Worm (Caenorhabditis elegans) whole organism, L1 larva: ENCODE measurements around the gene acdh-9.

Source experiments
- C04F5.9 ChIP-seq: sonication (generic microtip); optimal IDR thresholded peaks from 2 replicates; lab custom pipeline; 2016; ENCODE audit warnings: missing genetic modification characterization, missing compliant biosample characterization
- C16A3.4 ChIP-seq: fragments of 150-350 bp; optimal IDR thresholded peaks from 2 replicates; lab custom pipeline; 2014; ENCODE audit warnings: missing biosample characterization, missing genetic modification characterization
- F16B12.6 ChIP-seq: fragments of 150-350 bp; optimal IDR thresholded peaks from 2 replicates; lab custom pipeline; 2014; ENCODE audit warnings: missing biosample characterization, missing genetic modification characterization
- Y116A8C.19 ChIP-seq: sonication (generic microtip); optimal IDR thresholded peaks from 2 replicates; lab custom pipeline; 2016; ENCODE audit warnings: missing compliant biosample characterization, missing genetic modification characterization, borderline replicate concordance
- alr-1 ChIP-seq: fragments of 200-800 bp; sonication (Bioruptor generic); optimal IDR thresholded peaks from 2 replicates; lab custom pipeline; 2018; ENCODE audit warnings: borderline replicate concordance, mild to moderate bottlenecking, missing genetic modification characterization, missing compliant biosample characterization
- ama-1 ChIP-seq: fragments of 150-350 bp; optimal IDR thresholded peaks from 2 replicates; lab custom pipeline; 2014
- blmp-1 ChIP-seq: fragments of 150-350 bp; optimal IDR thresholded peaks from 2 replicates; lab custom pipeline; 2014; ENCODE audit warnings: missing biosample characterization, missing genetic modification characterization
- ceh-82 ChIP-seq, 3 experiments: fragments of 150-350 bp in 1 of 3; sonication (generic microtip) in 2 of 3; optimal IDR thresholded peaks; 2 replicates each; lab custom pipeline; 2014 to 2017; ENCODE audit warnings: missing biosample characterization in 3 of 3, missing genetic modification characterization in 3 of 3
- ceh-88 ChIP-seq: fragments of 200-800 bp; sonication (Bioruptor generic); IDR thresholded peaks from 2 replicates; pipeline ENCODE4 v1.3.6; 2022; ENCODE audit warnings: missing genetic modification characterization, missing compliant biosample characterization
- ceh-90 ChIP-seq: sonication (generic microtip); optimal IDR thresholded peaks from 2 replicates; lab custom pipeline; 2016; ENCODE audit warnings: missing genetic modification characterization, missing compliant biosample characterization
- dpl-1 ChIP-seq, 3 experiments: fragments of 150-350 bp in 2 of 3; sonication (generic microtip) in 1 of 3; optimal IDR thresholded peaks; 2 replicates each; lab custom pipeline; 2014 to 2017; ENCODE audit warnings: missing biosample characterization in 3 of 3, missing genetic modification characterization in 3 of 3, missing genetic modification reagents in 3 of 3
- dsc-1 ChIP-seq: sonication (generic microtip); optimal IDR thresholded peaks from 2 replicates; lab custom pipeline; 2016; ENCODE audit warnings: mild to moderate bottlenecking, missing genetic modification characterization, missing compliant biosample characterization
- efl-1 ChIP-seq, 4 experiments: fragments of 150-350 bp; optimal IDR thresholded peaks in 3 of 4; peaks in 1 of 4; 1 replicate in 1 of 4; 2 replicates in 3 of 4; lab custom pipeline; 2014; ENCODE audit warnings: missing biosample characterization in 2 of 4, missing genetic modification characterization in 2 of 4, missing genetic modification reagents in 2 of 4
- egl-13 ChIP-seq: sonication (generic microtip); optimal IDR thresholded peaks from 2 replicates; lab custom pipeline; 2016; ENCODE audit warnings: missing genotype, missing genetic modification reagents, missing genetic modification characterization, missing compliant biosample characterization
- elt-3 ChIP-seq, 6 experiments: fragments of 150-350 bp in 1 of 6; sonication (generic microtip); optimal IDR thresholded peaks; 2 replicates each; lab custom pipeline; 2017 to 2018; ENCODE audit warnings: missing biosample characterization in 6 of 6, missing genetic modification characterization in 6 of 6, inconsistent platforms in 1 of 6
- ets-5 ChIP-seq: fragments of 200-800 bp; sonication (Bioruptor generic); IDR thresholded peaks from 2 replicates; pipeline ENCODE4 v1.3.6; 2022; ENCODE audit warnings: missing genetic modification characterization, missing compliant biosample characterization
- fkh-10 ChIP-seq: sonication (generic microtip); optimal IDR thresholded peaks from 2 replicates; lab custom pipeline; 2017; ENCODE audit warnings: missing biosample characterization, missing genetic modification reagents, missing genetic modification characterization
- fkh-8 ChIP-seq: sonication (generic microtip); optimal IDR thresholded peaks from 2 replicates; lab custom pipeline; 2016; ENCODE audit warnings: mild to moderate bottlenecking, missing genetic modification characterization, missing compliant biosample characterization
- grh-1 ChIP-seq: fragments of 200-800 bp; sonication (Bioruptor generic); IDR thresholded peaks from 2 replicates; pipeline ENCODE4 v1.3.6; 2022; ENCODE audit warnings: missing genetic modification reagents, missing genetic modification characterization, missing compliant biosample characterization
- hlh-17 ChIP-seq: fragments of 200-800 bp; sonication (Bioruptor generic); optimal IDR thresholded peaks from 2 replicates; lab custom pipeline; 2018; ENCODE audit warnings: missing genetic modification characterization, mild to moderate bottlenecking, missing compliant biosample characterization, moderate library complexity, borderline replicate concordance
- hlh-4 ChIP-seq: sonication (generic microtip); optimal IDR thresholded peaks from 2 replicates; lab custom pipeline; 2016; ENCODE audit warnings: mild to moderate bottlenecking, missing genetic modification characterization, missing compliant biosample characterization
- lin-13 ChIP-seq: fragments of 150-350 bp; optimal IDR thresholded peaks from 2 replicates; lab custom pipeline; 2014; ENCODE audit warnings: missing biosample characterization, missing genetic modification reagents, missing genetic modification characterization
- lin-14 ChIP-seq: fragments of 200-800 bp; sonication (Bioruptor generic); optimal IDR thresholded peaks from 2 replicates; lab custom pipeline; 2018; ENCODE audit warnings: mild to moderate bottlenecking, missing genetic modification characterization, moderate library complexity, missing compliant biosample characterization
- lin-15B ChIP-seq: fragments of 150-350 bp; sonication (generic microtip); optimal IDR thresholded peaks from 3 replicates; lab custom pipeline; 2014; ENCODE audit warnings: missing biosample characterization, missing genetic modification characterization
- lin-35 ChIP-seq, 2 experiments: fragments of 150-350 bp; optimal IDR thresholded peaks; 2 replicates each; lab custom pipeline; 2014; ENCODE audit warnings: missing biosample characterization in 2 of 2, missing genetic modification characterization in 2 of 2, missing genetic modification reagents in 2 of 2
- lir-3 ChIP-seq: sonication (generic microtip); optimal IDR thresholded peaks from 2 replicates; lab custom pipeline; 2016; ENCODE audit warnings: mild to moderate bottlenecking, missing genetic modification characterization, moderate library complexity, missing compliant biosample characterization; ENCODE audit not compliant: poor library complexity
- lsy-2 ChIP-seq, 2 experiments: fragments of 150-350 bp; optimal IDR thresholded peaks; 2 replicates each; lab custom pipeline; 2014; ENCODE audit warnings: missing biosample characterization in 2 of 2, missing genetic modification characterization in 2 of 2
- mab-9 ChIP-seq: fragments of 200-800 bp; sonication (Bioruptor generic); IDR thresholded peaks from 2 replicates; pipeline ENCODE4 v1.3.6; 2022; ENCODE audit warnings: missing genetic modification reagents, missing genetic modification characterization, missing compliant biosample characterization
- mdl-1 ChIP-seq, 2 experiments: fragments of 150-350 bp; optimal IDR thresholded peaks; 2 replicates each; lab custom pipeline; 2014 to 2017; ENCODE audit warnings: missing biosample characterization in 2 of 2, missing genetic modification characterization in 2 of 2, inconsistent platforms in 1 of 2
- mep-1 ChIP-seq: fragments of 150-350 bp; optimal IDR thresholded peaks from 2 replicates; lab custom pipeline; 2014; ENCODE audit warnings: missing biosample characterization, missing genetic modification characterization
- nhr-19 ChIP-seq: fragments of 200-800 bp; sonication (Bioruptor generic); conservative IDR thresholded peaks from 2 replicates; pipeline ENCODE4 v1.3.6; 2022; ENCODE audit warnings: missing genetic modification characterization, missing compliant biosample characterization
- nhr-20 ChIP-seq: sonication (generic microtip); optimal IDR thresholded peaks from 2 replicates; lab custom pipeline; 2016; ENCODE audit warnings: mild to moderate bottlenecking, missing genetic modification characterization, missing compliant biosample characterization
- nhr-237 ChIP-seq: fragments of 150-350 bp; optimal IDR thresholded peaks from 2 replicates; lab custom pipeline; 2014; ENCODE audit warnings: missing biosample characterization, missing genetic modification characterization
- nhr-28 ChIP-seq: fragments of 150-350 bp; optimal IDR thresholded peaks from 2 replicates; lab custom pipeline; 2014; ENCODE audit warnings: missing biosample characterization, missing genetic modification characterization
- nhr-47 ChIP-seq: sonication (generic microtip); optimal IDR thresholded peaks from 2 replicates; lab custom pipeline; 2016; ENCODE audit warnings: mild to moderate bottlenecking, missing genetic modification characterization, moderate library complexity, missing compliant biosample characterization
- nhr-71 ChIP-seq: sonication (generic microtip); optimal IDR thresholded peaks from 2 replicates; lab custom pipeline; 2016; ENCODE audit warnings: mild to moderate bottlenecking, missing genetic modification characterization, moderate library complexity, missing compliant biosample characterization
- nhr-77 ChIP-seq: fragments of 150-350 bp; optimal IDR thresholded peaks from 2 replicates; lab custom pipeline; 2014; ENCODE audit warnings: missing biosample characterization, missing genetic modification characterization
- nhr-85 ChIP-seq: sonication (generic microtip); peaks from one replicate; lab custom pipeline; 2016; ENCODE audit warnings: missing genetic modification characterization, inconsistent platforms, missing compliant biosample characterization
- rnt-1 ChIP-seq: sonication (generic microtip); optimal IDR thresholded peaks from 2 replicates; lab custom pipeline; 2016; ENCODE audit warnings: mild to moderate bottlenecking, missing genetic modification characterization, moderate library complexity, missing compliant biosample characterization
- skn-1 ChIP-seq: fragments of 150-350 bp; optimal IDR thresholded peaks from 2 replicates; lab custom pipeline; 2014; ENCODE audit warnings: missing biosample characterization, missing genetic modification characterization
- snpc-4 ChIP-seq: fragments of 150-350 bp; optimal IDR thresholded peaks from 2 replicates; lab custom pipeline; 2014; ENCODE audit warnings: missing biosample characterization, missing genetic modification characterization
- snu-23 ChIP-seq: sonication (generic microtip); optimal IDR thresholded peaks from 2 replicates; lab custom pipeline; 2016; ENCODE audit warnings: missing genetic modification characterization, missing compliant biosample characterization
- swsn-7 ChIP-seq: sonication (generic microtip); optimal IDR thresholded peaks from 2 replicates; lab custom pipeline; 2016; ENCODE audit warnings: missing genetic modification characterization, missing compliant biosample characterization
- tbx-2 ChIP-seq: sonication (generic microtip); optimal IDR thresholded peaks from 2 replicates; lab custom pipeline; 2016; ENCODE audit warnings: missing genetic modification characterization, missing compliant biosample characterization
- unc-62 ChIP-seq: fragments of 150-350 bp; optimal IDR thresholded peaks from 2 replicates; lab custom pipeline; 2014; ENCODE audit warnings: missing biosample characterization, missing genetic modification reagents, missing genetic modification characterization
- unc-86 ChIP-seq: sonication (generic microtip); optimal IDR thresholded peaks from 2 replicates; lab custom pipeline; 2016; ENCODE audit warnings: missing genetic modification characterization, missing compliant biosample characterization
- vab-15 ChIP-seq: sonication (generic microtip); optimal IDR thresholded peaks from 2 replicates; lab custom pipeline; 2017; ENCODE audit warnings: missing genotype, mild to moderate bottlenecking, missing genetic modification characterization, missing compliant biosample characterization
- xbp-1 ChIP-seq: sonication (generic microtip); optimal IDR thresholded peaks from 2 replicates; lab custom pipeline; 2016; ENCODE audit warnings: missing genetic modification characterization, missing compliant biosample characterization

Gene acdh-9

DNA sequence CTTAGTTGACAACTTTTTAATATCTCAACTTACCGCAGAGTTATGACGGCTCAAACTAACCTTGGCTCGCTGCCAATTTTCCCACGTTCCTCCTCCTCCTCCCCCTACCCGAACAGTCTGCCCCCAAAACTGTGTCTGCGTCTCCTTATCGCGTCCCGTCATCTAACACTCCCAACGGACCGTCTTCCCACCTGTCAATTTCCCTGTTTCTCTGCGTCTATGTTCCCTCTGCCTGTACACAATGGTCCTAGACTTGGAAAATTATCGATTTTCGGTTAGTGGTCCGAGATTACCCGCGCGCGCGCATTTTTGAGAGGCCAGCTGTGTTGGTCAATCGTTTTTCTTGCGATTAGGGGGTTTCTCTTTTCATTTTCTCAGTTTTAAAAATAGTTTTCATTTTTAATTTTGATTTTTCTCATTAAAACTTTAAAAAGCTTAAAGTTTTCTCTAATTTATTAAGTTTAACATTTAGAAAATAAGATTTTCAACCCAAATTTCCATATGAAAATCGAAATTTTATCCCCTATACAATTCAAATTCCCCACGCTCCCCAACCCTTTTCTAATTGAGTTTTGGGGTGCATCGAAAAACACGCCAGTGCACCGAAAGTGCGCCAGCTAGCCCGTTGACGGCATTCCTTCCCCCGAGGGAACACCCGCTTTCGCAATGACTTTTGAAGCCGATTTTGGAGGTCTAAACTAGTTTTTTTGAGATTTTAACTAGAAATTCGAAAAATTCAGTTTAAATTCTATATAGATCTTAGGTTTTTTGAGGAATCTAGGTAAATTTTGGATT, 24.8 kb upstream of the acdh-9 start, which contains the start of gene alg-2:
Gene alg-2 (plus strand): TSS at position 220 of the 795 bp plus-strand sequence.
- peak; percentile 42 for TF ChIP-seq skn-1 (tag; lab: Kevin White, UChicago)
- no peak for TF ChIP-seq hlh-4 (tag; lab: Kevin White, UChicago)
- no peak for TF ChIP-seq ets-5 (GFP tag; lab: Robert Waterston, UW)
- peak; percentile 45 to 69 (median 48) for TF ChIP-seq dpl-1 (GFP tag; optimal IDR thresholded peaks at IDR 0.05; lab: Kevin White, UChicago)
- TF ChIP-seq C04F5.9 = no peak
- peak; percentile 86 for TF ChIP-seq lin-14 (GFP tag; lab: Kevin White, UChicago)
- peak in 2 of 3 experiments; percentile 6 to 71 for TF ChIP-seq ceh-82 (tag; optimal IDR thresholded peaks at IDR 0.05; lab: Kevin White, UChicago)
- TF ChIP-seq nhr-28 = no peak
- peak; percentile 14 for TF ChIP-seq xbp-1 (tag; lab: Kevin White, UChicago)
- TF ChIP-seq nhr-237 (tag; lab: Kevin White, UChicago) = no peak
- 0 out of 2 replicates have a peak, but pooled peaks have one; percentile 13 for TF ChIP-seq grh-1 (GFP tag; lab: Robert Waterston, UW)
- TF ChIP-seq rnt-1 (tag; lab: Kevin White, UChicago) = peak; percentile 60
- no peak for TF ChIP-seq lir-3 (tag; lab: Kevin White, UChicago)
- TF ChIP-seq nhr-85 (tag; lab: Kevin White, UChicago) = peak; percentile 63
- TF ChIP-seq fkh-10 = no peak
- peak; percentile 62 to 68 for TF ChIP-seq lin-35 (GFP tag; optimal IDR thresholded peaks at IDR 0.05; lab: Kevin White, UChicago)
- TF ChIP-seq egl-13 (tag; lab: Kevin White, UChicago) = no peak
- TF ChIP-seq nhr-20 (tag; lab: Kevin White, UChicago) = peak; percentile 26
- peak; percentile 22 for TF ChIP-seq fkh-8 (tag; lab: Kevin White, UChicago)
- no peak for TF ChIP-seq hlh-17 (GFP tag; lab: Kevin White, UChicago)
- no peak for TF ChIP-seq ceh-88 (GFP tag; lab: Robert Waterston, UW)
- peak in 1 of 6 experiments; percentile 24 for TF ChIP-seq elt-3 (tag; optimal IDR thresholded peaks at IDR 0.05; lab: Kevin White, UChicago)
- no peak for TF ChIP-seq mab-9
- TF ChIP-seq unc-62 (GFP tag; lab: Kevin White, UChicago) = no peak
- peak; percentile 40 for TF ChIP-seq snpc-4 (tag; lab: Kevin White, UChicago)
- TF ChIP-seq alr-1 (tag; lab: Kevin White, UChicago) = no peak
- TF ChIP-seq snu-23 (GFP tag; lab: Kevin White, UChicago) = peak; percentile 43
- no peak for TF ChIP-seq nhr-77 (tag; lab: Kevin White, UChicago)
- peak; percentile 56 for TF ChIP-seq efl-1 (optimal IDR thresholded peaks at IDR 0.05; lab: Kevin White, UChicago)
- TF ChIP-seq efl-1 (GFP tag; optimal IDR thresholded peaks at IDR 0.05 in 1 of 2; lab: Kevin White, UChicago) = peak; percentile 67 to 95
- TF ChIP-seq Y116A8C.19 (tag; lab: Kevin White, UChicago) = no peak
- peak; percentile 16 for TF ChIP-seq tbx-2 (tag; lab: Kevin White, UChicago)
- TF ChIP-seq lin-13 (GFP tag; lab: Kevin White, UChicago) = peak; percentile 26
- TF ChIP-seq dsc-1 = peak; percentile 15
- TF ChIP-seq nhr-47 (tag; lab: Kevin White, UChicago) = peak; percentile 55
- TF ChIP-seq lin-15B (tag; lab: Kevin White, UChicago) = peak; percentile 28
- peak; percentile 38 to 57 for TF ChIP-seq lsy-2 (tag; optimal IDR thresholded peaks at IDR 0.05; lab: Kevin White, UChicago)
- TF ChIP-seq unc-86 (tag; lab: Kevin White, UChicago) = no peak
- peak; percentile 37 for TF ChIP-seq swsn-7 (tag; lab: Kevin White, UChicago)
- peak; percentile 51 for TF ChIP-seq C16A3.4 (tag; lab: Kevin White, UChicago)
- no peak for TF ChIP-seq blmp-1 (tag; lab: Kevin White, UChicago)
- TF ChIP-seq ceh-90 (tag; lab: Kevin White, UChicago) = no peak
- TF ChIP-seq F16B12.6 = peak; percentile 47
- no peak for TF ChIP-seq vab-15 (tag; lab: Kevin White, UChicago)
- TF ChIP-seq mdl-1 (tag; optimal IDR thresholded peaks at IDR 0.05; lab: Kevin White, UChicago) = no peak
- TF ChIP-seq nhr-19 (GFP tag; lab: Robert Waterston, UW) = peak; percentile 23; the same call in 1 of the 2 replicates
- TF ChIP-seq mep-1 (tag; lab: Kevin White, UChicago) = peak; percentile 75
- peak; percentile 53 for TF ChIP-seq nhr-71 (tag; lab: Kevin White, UChicago)
- no peak for TF ChIP-seq ama-1
